Fruit fly (Drosophila melanogaster): ENCODE measurements around the gene CG15473.

Gene CG15473

dm6 chrX:4684444-4684924, 30.2 kb upstream of the CG15473 start (continued):
- TF ChIP-seq cyc (GFP tag; optimal IDR thresholded peaks at IDR 0.05) = peak; percentile 89
- TF ChIP-seq dsx (GFP tag; optimal IDR thresholded peaks at IDR 0.05; ENCODE audit: poor library complexity, severe bottlenecking) = peak; percentile 69
- peak; percentile 80 for TF ChIP-seq CG6792 (GFP tag; optimal IDR thresholded peaks at IDR 0.05)
- TF ChIP-seq CG11902 (GFP tag; optimal IDR thresholded peaks at IDR 0.05) = peak; percentile 83
- peak; percentile 82 for TF ChIP-seq CG3919 (GFP tag; optimal IDR thresholded peaks at IDR 0.05)
- peak; percentile 63 for TF ChIP-seq Lpt (GFP tag; optimal IDR thresholded peaks at IDR 0.05)
- peak; percentile 79 for TF ChIP-seq CG34406 (GFP tag; optimal IDR thresholded peaks at IDR 0.05)
- TF ChIP-seq ss (GFP tag; optimal IDR thresholded peaks at IDR 0.05) = peak; percentile 67 to 71
- TF ChIP-seq Sox14 (GFP tag; optimal IDR thresholded peaks at IDR 0.05) = peak; percentile 82
- peak; percentile 81 for TF ChIP-seq CG11294 (GFP tag; IDR thresholded peaks at IDR 0.05)
- peak; percentile 99 for TF ChIP-seq vri (GFP tag; optimal IDR thresholded peaks at IDR 0.05)
- peak; percentile 73 for TF ChIP-seq CG15336 (GFP tag; IDR thresholded peaks at IDR 0.05)
- peak; percentile 90 for TF ChIP-seq CG6163 (GFP tag; IDR thresholded peaks at IDR 0.05)
- peak; percentile 74 for TF ChIP-seq Gug (GFP tag; IDR thresholded peaks at IDR 0.05)
- TF ChIP-seq OdsH (GFP tag; optimal IDR thresholded peaks at IDR 0.05) = peak; percentile 84
- peak; percentile 27 for TF ChIP-seq fd59A (GFP tag; optimal IDR thresholded peaks at IDR 0.05)
- peak; percentile 84 for TF ChIP-seq esn (GFP tag; optimal IDR thresholded peaks at IDR 0.05)
- peak; percentile 47 for TF ChIP-seq CG4318 (GFP tag; optimal IDR thresholded peaks at IDR 0.05)
- peak; percentile 91 for TF ChIP-seq lz (GFP tag; optimal IDR thresholded peaks at IDR 0.05)
- TF ChIP-seq CG6276 (GFP tag; optimal IDR thresholded peaks at IDR 0.05) = peak; percentile 72
- TF ChIP-seq CG10631 (GFP tag; optimal IDR thresholded peaks at IDR 0.05) = peak; percentile 80
- TF ChIP-seq Eip93F (GFP tag; optimal IDR thresholded peaks at IDR 0.05) = peak; percentile 36
- TF ChIP-seq CG16779 (tag; optimal IDR thresholded peaks at IDR 0.05) = peak; percentile 66
- TF ChIP-seq Smox (GFP tag; optimal IDR thresholded peaks at IDR 0.05) = peak; percentile 87
- TF ChIP-seq fd85E (GFP tag; optimal IDR thresholded peaks at IDR 0.05) = peak; percentile 59
- TF ChIP-seq CG8319 (GFP tag; optimal IDR thresholded peaks at IDR 0.05) = peak; percentile 73
- TF ChIP-seq CG8119 (GFP tag; IDR thresholded peaks at IDR 0.05) = peak; percentile 78

dm6 chrX:4679813-4680381, 25.6 kb upstream of the CG15473 start:
- TF ChIP-seq CG6276 (GFP tag; optimal IDR thresholded peaks at IDR 0.05) = peak; percentile 55
- TF ChIP-seq CG11294 (GFP tag; IDR thresholded peaks at IDR 0.05) = no peak
- no peak for TF ChIP-seq CG1621 (tag; optimal IDR thresholded peaks at IDR 0.05)
- peak; percentile 78 for TF ChIP-seq CG15336 (GFP tag; IDR thresholded peaks at IDR 0.05)
- no peak for TF ChIP-seq CG6854 (GFP tag; optimal IDR thresholded peaks at IDR 0.05)
- TF ChIP-seq Hr38 (GFP tag; optimal IDR thresholded peaks at IDR 0.05) = no peak
- TF ChIP-seq CG9139 (GFP tag; optimal IDR thresholded peaks at IDR 0.05) = no peak
- TF ChIP-seq Ets21C (GFP tag; optimal IDR thresholded peaks at IDR 0.05) = peak; percentile 43
- TF ChIP-seq Lpt (GFP tag; optimal IDR thresholded peaks at IDR 0.05) = peak; percentile 54
- TF ChIP-seq CG6163 (GFP tag; IDR thresholded peaks at IDR 0.05) = peak; percentile 64; the same call in 2 of the 3 replicates
- TF ChIP-seq fkh (GFP tag; optimal IDR thresholded peaks at IDR 0.05) = no peak
- TF ChIP-seq vri (GFP tag; optimal IDR thresholded peaks at IDR 0.05) = peak; percentile 29
- peak in 1 of 2 experiments; percentile 32 for TF ChIP-seq ss (GFP tag; optimal IDR thresholded peaks at IDR 0.05)
- peak; percentile 90 for TF ChIP-seq Eip78C (GFP tag)
- peak; percentile 37 for TF ChIP-seq CG8319 (GFP tag; optimal IDR thresholded peaks at IDR 0.05)
- TF ChIP-seq Hr4 (GFP tag; optimal IDR thresholded peaks at IDR 0.05) = peak; percentile 64
- TF ChIP-seq CG8119 (GFP tag; IDR thresholded peaks at IDR 0.05) = peak; percentile 64
- TF ChIP-seq CG3032 (tag; optimal IDR thresholded peaks at IDR 0.05) = peak; percentile 46
- peak; percentile 62 for TF ChIP-seq Met (GFP tag; optimal IDR thresholded peaks at IDR 0.05)
- TF ChIP-seq svp (GFP tag) = peak; percentile 81
- TF ChIP-seq spab (GFP tag; optimal IDR thresholded peaks at IDR 0.05) = no peak
- TF ChIP-seq pdm3 (GFP tag; optimal IDR thresholded peaks at IDR 0.05) = peak; percentile 69
- peak; percentile 43 for TF ChIP-seq CG8632 (GFP tag; optimal IDR thresholded peaks at IDR 0.05)
- TF ChIP-seq fd59A (GFP tag; optimal IDR thresholded peaks at IDR 0.05) = no peak
- peak in 1 of 2 experiments; percentile 57 for TF ChIP-seq salr (GFP tag; optimal IDR thresholded peaks at IDR 0.05)
- TF ChIP-seq lz (GFP tag; optimal IDR thresholded peaks at IDR 0.05) = peak; percentile 69
- peak; percentile 49 for TF ChIP-seq achi (GFP tag; optimal IDR thresholded peaks at IDR 0.05)
- TF ChIP-seq CG6808 (GFP tag; optimal IDR thresholded peaks at IDR 0.05) = peak; percentile 30
- peak; percentile 64 for TF ChIP-seq topi (GFP tag; optimal IDR thresholded peaks at IDR 0.05)
- TF ChIP-seq net (GFP tag; optimal IDR thresholded peaks at IDR 0.05) = peak; percentile 51
- TF ChIP-seq CG34406 (GFP tag; optimal IDR thresholded peaks at IDR 0.05) = peak; percentile 46
- peak; percentile 57 for TF ChIP-seq CG31627 (GFP tag; optimal IDR thresholded peaks at IDR 0.05)
- TF ChIP-seq CG3919 (GFP tag; optimal IDR thresholded peaks at IDR 0.05) = peak; percentile 61
- no peak for TF ChIP-seq dsx (GFP tag; optimal IDR thresholded peaks at IDR 0.05; ENCODE audit: poor library complexity, severe bottlenecking)
- peak; percentile 53 for TF ChIP-seq Sox14 (GFP tag; optimal IDR thresholded peaks at IDR 0.05)
- no peak for TF ChIP-seq CG11902 (GFP tag; optimal IDR thresholded peaks at IDR 0.05)
